Fruit fly (Drosophila melanogaster): ENCODE data around the gene Actn.

Gene Actn

dm6 chrX:2066259-2066658, 24.1 kb upstream of the Actn start, which contains the start of gene CG14054:
Gene CG14054, minus strand, starts transcription at chrX:2066359.
- TF ChIP-seq CG3919 (GFP tag; optimal IDR thresholded peaks at IDR 0.05): no peak
- no peak for TF ChIP-seq Ets21C (GFP tag; optimal IDR thresholded peaks at IDR 0.05)
- TF ChIP-seq esn (GFP tag; optimal IDR thresholded peaks at IDR 0.05): no peak
- TF ChIP-seq Eip93F (GFP tag; optimal IDR thresholded peaks at IDR 0.05): no peak
- no peak for TF ChIP-seq Sox102F (GFP tag; optimal IDR thresholded peaks at IDR 0.05)
- TF ChIP-seq CG9139 (GFP tag; optimal IDR thresholded peaks at IDR 0.05): no peak
- no peak for TF ChIP-seq CG1621 (tag; optimal IDR thresholded peaks at IDR 0.05)
- no peak for TF ChIP-seq CG11294 (GFP tag; IDR thresholded peaks at IDR 0.05)
- no peak for TF ChIP-seq Sox15 (GFP tag; optimal IDR thresholded peaks at IDR 0.05)
- TF ChIP-seq CG32006 (GFP tag; optimal IDR thresholded peaks at IDR 0.05): no peak
- no peak for TF ChIP-seq Hr4 (GFP tag; optimal IDR thresholded peaks at IDR 0.05)
- no peak for TF ChIP-seq net (GFP tag; optimal IDR thresholded peaks at IDR 0.05)
- TF ChIP-seq lz (GFP tag; optimal IDR thresholded peaks at IDR 0.05): no peak
- TF ChIP-seq CG6276 (GFP tag; optimal IDR thresholded peaks at IDR 0.05): no peak

DNA sequence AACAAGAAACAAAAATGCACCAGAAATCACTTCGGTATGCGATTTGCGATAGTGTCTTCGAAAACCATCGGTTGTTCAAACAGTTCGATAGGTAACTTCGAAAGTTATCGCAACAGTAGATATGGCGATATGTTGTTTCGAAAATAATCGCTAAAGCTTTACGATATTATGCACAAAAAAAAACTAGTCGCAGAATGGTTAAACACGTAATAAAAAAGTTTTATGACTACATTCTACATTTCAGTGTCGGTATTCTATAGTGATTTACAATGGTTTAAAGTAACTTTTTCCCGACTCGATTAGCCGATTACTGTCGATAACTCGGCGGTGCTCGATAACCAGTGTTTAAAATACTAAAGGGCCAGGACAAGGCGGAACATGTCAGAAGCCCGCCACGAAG, 23.0 kb upstream of the Actn start, which contains the start of gene CG4281:
TSS of gene CG4281 (minus strand) at position 70 of the 400 bp plus-strand sequence.
- TF ChIP-seq esn (GFP tag; optimal IDR thresholded peaks at IDR 0.05) (peak; percentile 33), CG6854 (GFP tag; optimal IDR thresholded peaks at IDR 0.05) (no peak), Eip78C (GFP tag) (peak; percentile 69)

DNA sequence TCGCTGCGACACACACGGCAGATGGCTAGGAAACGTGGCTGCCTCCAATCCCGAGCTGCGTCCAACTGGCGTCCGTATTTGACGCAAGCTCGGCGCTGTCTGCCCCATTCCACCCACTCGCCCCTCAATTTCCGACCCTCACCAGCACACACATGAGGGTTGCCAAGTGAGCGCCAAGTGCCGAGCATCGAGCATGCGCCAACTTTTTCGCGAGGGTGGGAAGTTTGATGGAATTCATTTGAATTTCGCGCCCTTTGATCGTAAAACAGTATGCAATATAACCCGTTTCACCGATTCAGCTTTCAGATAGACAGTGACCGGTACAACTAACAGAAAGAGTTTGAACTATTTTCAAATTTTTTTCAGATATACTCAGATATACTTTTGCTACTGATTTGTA, 19.7 kb upstream of the Actn start, which contains the start of gene Sik2:
TSS of gene Sik2 (minus strand) at position 67 of the 400 bp plus-strand sequence.
- TF ChIP-seq eg (GFP tag; IDR thresholded peaks at IDR 0.05) (0 out of 3 replicates have a peak, but pooled peaks have one; percentile 9), CG3032 (tag; optimal IDR thresholded peaks at IDR 0.05) (no peak), CG8119 (GFP tag; IDR thresholded peaks at IDR 0.05) (no peak)

- TF ChIP-seq Eip78C (GFP tag) (peak; percentile 72), fd59A (GFP tag; optimal IDR thresholded peaks at IDR 0.05) (peak; percentile 15), CG3919 (GFP tag; optimal IDR thresholded peaks at IDR 0.05) (peak; percentile 20), Lpt (GFP tag; optimal IDR thresholded peaks at IDR 0.05) (no peak), dac (GFP tag; optimal IDR thresholded peaks at IDR 0.05) (peak; percentile 11), Hr4 (GFP tag; optimal IDR thresholded peaks at IDR 0.05) (no peak), CG8119 (GFP tag; IDR thresholded peaks at IDR 0.05) (0 out of 3 replicates have a peak, but pooled peaks have one; percentile 29), Met (GFP tag; optimal IDR thresholded peaks at IDR 0.05) (no peak), Sox14 (GFP tag; optimal IDR thresholded peaks at IDR 0.05) (peak; percentile 4), cyc (GFP tag; optimal IDR thresholded peaks at IDR 0.05) (peak; percentile 3), CG11902 (GFP tag; optimal IDR thresholded peaks at IDR 0.05) (no peak), salr (GFP tag; optimal IDR thresholded peaks at IDR 0.05) (no peak), CG3032 (tag; optimal IDR thresholded peaks at IDR 0.05) (peak; percentile 12), CG6854 (GFP tag; optimal IDR thresholded peaks at IDR 0.05) (peak; percentile 40), acj6 (GFP tag; optimal IDR thresholded peaks at IDR 0.05) (no peak), Ets96B (tag; optimal IDR thresholded peaks at IDR 0.05) (peak; percentile 3), net (GFP tag; optimal IDR thresholded peaks at IDR 0.05) (peak; percentile 8), ss (GFP tag; optimal IDR thresholded peaks at IDR 0.05) (peak in 1 of 2 experiments; percentile 62), dsx (GFP tag; optimal IDR thresholded peaks at IDR 0.05; ENCODE audit: poor library complexity, severe bottlenecking) (no peak), CG6792 (GFP tag; optimal IDR thresholded peaks at IDR 0.05) (peak; percentile 11), CG6163 (GFP tag; IDR thresholded peaks at IDR 0.05) (peak; percentile 29; the same call in 1 of the 3 replicates), CG6276 (GFP tag; optimal IDR thresholded peaks at IDR 0.05) (peak; percentile 56), Smox (GFP tag; optimal IDR thresholded peaks at IDR 0.05) (no peak), CG16779 (tag; optimal IDR thresholded peaks at IDR 0.05) (peak; percentile 37), CG7368 (GFP tag; optimal IDR thresholded peaks at IDR 0.05) (peak; percentile 5), CG6808 (GFP tag; optimal IDR thresholded peaks at IDR 0.05) (no peak), CG32006 (GFP tag; optimal IDR thresholded peaks at IDR 0.05) (peak; percentile 67), esn (GFP tag; optimal IDR thresholded peaks at IDR 0.05) (peak; percentile 45), CG1621 (tag; optimal IDR thresholded peaks at IDR 0.05) (no peak), vri (GFP tag; optimal IDR thresholded peaks at IDR 0.05) (no peak), lz (GFP tag; optimal IDR thresholded peaks at IDR 0.05) (peak; percentile 1), CG10669 (GFP tag; optimal IDR thresholded peaks at IDR 0.05) (no peak)
These were observed 19.0 kb upstream of the Actn start for dm6 chrX:2061119-2061518.
